Worm (Caenorhabditis elegans): ENCODE data around the gene cul-2.

cul-2 gene

ce11 chrIII:13694048-13694447 is 7.0 kb downstream of the cul-2 start (continued):
- peak; percentile 12 for TF ChIP-seq ama-1 (optimal IDR thresholded peaks at IDR 0.05)
- TF ChIP-seq gei-8 (GFP tag; optimal IDR thresholded peaks at IDR 0.05): no peak
- TF ChIP-seq D1046.2 (GFP tag; IDR thresholded peaks at IDR 0.05): no peak
- peak; percentile 66 for TF ChIP-seq lin-13 (GFP tag; optimal IDR thresholded peaks at IDR 0.05)
- TF ChIP-seq Y48G9A.11 (GFP tag; IDR thresholded peaks at IDR 0.05): no peak
- TF ChIP-seq lir-3 (tag; optimal IDR thresholded peaks at IDR 0.05): no peak
- no peak for TF ChIP-seq duxl-1 (tag; optimal IDR thresholded peaks at IDR 0.05; ENCODE audit: poor library complexity)

- TF ChIP-seq aha-1 (tag) (peak; percentile 44), ZK546.5 (tag; optimal IDR thresholded peaks at IDR 0.05) (no peak)
These were observed 8.5 kb downstream of the cul-2 start for ce11 chrIII:13695588-13695987.

- TF ChIP-seq snpc-1.2 (GFP tag; IDR thresholded peaks at IDR 0.05): no peak
- no peak for TF ChIP-seq nhr-77 (tag; optimal IDR thresholded peaks at IDR 0.05)
- 0 out of 2 replicates have a peak, but pooled peaks have one; percentile 11 for TF ChIP-seq ctbp-1 (GFP tag; IDR thresholded peaks at IDR 0.05)
- no peak for TF ChIP-seq zfp-3 (GFP tag; conservative IDR thresholded peaks at IDR 0.05)
- TF ChIP-seq egl-43 (GFP tag; IDR thresholded peaks at IDR 0.05): peak; percentile 40; the same call in 1 of the 2 replicates
- no peak for TF ChIP-seq ceh-62 (tag; optimal IDR thresholded peaks at IDR 0.05)
- peak; percentile 5 for TF ChIP-seq rbr-2 (tag; optimal IDR thresholded peaks at IDR 0.05)
- TF ChIP-seq mdl-1 (tag; optimal IDR thresholded peaks at IDR 0.05): peak in 1 of 2 experiments; percentile 29
- peak; percentile 8 for TF ChIP-seq fkh-10 (GFP tag; optimal IDR thresholded peaks at IDR 0.05)
- TF ChIP-seq madf-5 (GFP tag; IDR thresholded peaks at IDR 0.05): no peak
- no peak for TF ChIP-seq Y75B8A.6 (GFP tag; IDR thresholded peaks at IDR 0.05)
- peak in 1 of 2 experiments; percentile 2 for TF ChIP-seq daf-16 (GFP tag; optimal IDR thresholded peaks at IDR 0.05)
- no peak for TF ChIP-seq daf-16 (tag; optimal IDR thresholded peaks at IDR 0.05)
- peak; percentile 60 for TF ChIP-seq hmg-1.1 (GFP tag; IDR thresholded peaks at IDR 0.05)
- TF ChIP-seq mep-1 (tag; optimal IDR thresholded peaks at IDR 0.05): peak; percentile 43
- peak; percentile 41 for TF ChIP-seq hlh-30 (tag; optimal IDR thresholded peaks at IDR 0.05; ENCODE audit: insufficient read depth)
- TF ChIP-seq duxl-1 (tag; optimal IDR thresholded peaks at IDR 0.05; ENCODE audit: poor library complexity): no peak
- TF ChIP-seq F10B5.3 (tag; optimal IDR thresholded peaks at IDR 0.05): no peak
- peak; percentile 75 for TF ChIP-seq set-16 (GFP tag; IDR thresholded peaks at IDR 0.05)
- no peak for TF ChIP-seq ceh-28 (tag; optimal IDR thresholded peaks at IDR 0.05)
- TF ChIP-seq nhr-28 (tag; optimal IDR thresholded peaks at IDR 0.05): no peak
These were observed 10.8 kb downstream of the cul-2 start for ce11 chrIII:13697822-13698221.

ce11 chrIII:13701691-13702090 is 14.6 kb downstream of the cul-2 start, which contains the start of gene lit-1:
lit-1 (plus strand) TSS chrIII:13701991.
- TF ChIP-seq rbr-2 (tag; optimal IDR thresholded peaks at IDR 0.05): no peak
- no peak for TF ChIP-seq mxl-3 (GFP tag; optimal IDR thresholded peaks at IDR 0.05)
- no peak for TF ChIP-seq gei-8 (GFP tag; optimal IDR thresholded peaks at IDR 0.05)
- no peak for TF ChIP-seq cey-2 (tag; optimal IDR thresholded peaks at IDR 0.05; ENCODE audit: borderline replicate concordance, insufficient read depth)
- TF ChIP-seq ztf-11 (tag; optimal IDR thresholded peaks at IDR 0.05): no peak
- no peak for TF ChIP-seq T20F7.1 (GFP tag; optimal IDR thresholded peaks at IDR 0.05)
- no peak for TF ChIP-seq saeg-2 (GFP tag; IDR thresholded peaks at IDR 0.05)
- no peak for TF ChIP-seq dmd-9 (GFP tag; IDR thresholded peaks at IDR 0.05)
- TF ChIP-seq fos-1 (tag; optimal IDR thresholded peaks at IDR 0.05): no peak
- TF ChIP-seq ceh-44 (GFP tag; IDR thresholded peaks at IDR 0.05): no peak
- no peak for TF ChIP-seq dmd-6 (GFP tag; IDR thresholded peaks at IDR 0.05)
- TF ChIP-seq dve-1 (tag; optimal IDR thresholded peaks at IDR 0.05; ENCODE audit: insufficient read depth): no peak
- TF ChIP-seq zip-2 (tag; optimal IDR thresholded peaks at IDR 0.05): no peak
- TF ChIP-seq hmg-1.1 (GFP tag; IDR thresholded peaks at IDR 0.05): no peak
- no peak for TF ChIP-seq mdl-1 (tag; optimal IDR thresholded peaks at IDR 0.05)
- TF ChIP-seq spr-3 (GFP tag; optimal IDR thresholded peaks at IDR 0.05): no peak
- TF ChIP-seq hlh-11 (tag; optimal IDR thresholded peaks at IDR 0.05): no peak
- TF ChIP-seq ceh-82 (tag; optimal IDR thresholded peaks at IDR 0.05): no peak
- TF ChIP-seq nhr-111 (GFP tag; optimal IDR thresholded peaks at IDR 0.05): no peak
